Fruit fly (Drosophila melanogaster) whole organism, larva: Measurements from ENCODE around the gene CG12728.

Experiments used
- noc ChIP-seq: fragments of 200-800 bp; sonication (Bioruptor generic); optimal IDR thresholded peaks from 3 replicates; lab custom pipeline; 2019; ENCODE audit warnings: missing biosample characterization, mild to moderate bottlenecking, missing genetic modification characterization, moderate library complexity

The CG12728 gene

DNA sequence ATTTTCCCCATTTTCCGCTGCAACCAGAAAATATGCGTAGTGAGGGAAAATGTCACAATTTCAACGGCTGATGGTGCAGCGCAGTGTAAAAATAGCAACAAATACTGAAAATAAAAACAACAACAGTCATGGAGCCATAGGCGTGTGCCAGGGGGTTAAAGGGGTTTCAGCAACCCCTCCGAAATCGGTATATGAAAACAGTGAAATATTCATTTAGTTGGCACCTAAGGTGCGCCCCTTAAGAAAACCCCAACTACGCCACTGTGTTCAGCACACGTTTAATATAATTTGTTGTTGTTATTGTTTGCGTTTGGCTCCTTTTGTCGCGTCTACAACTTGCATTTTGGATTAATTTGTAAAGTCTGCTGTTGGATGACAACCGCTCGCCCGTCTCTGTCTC is 29.6 kb downstream of the CG12728 start:
- no peak for TF ChIP-seq noc (tag; lab: Kevin White, UChicago)

- no peak for TF ChIP-seq noc (tag; lab: Kevin White, UChicago)
These were observed 31.1 kb downstream of the CG12728 start for dm6 chrX:5973389-5974025.

DNA sequence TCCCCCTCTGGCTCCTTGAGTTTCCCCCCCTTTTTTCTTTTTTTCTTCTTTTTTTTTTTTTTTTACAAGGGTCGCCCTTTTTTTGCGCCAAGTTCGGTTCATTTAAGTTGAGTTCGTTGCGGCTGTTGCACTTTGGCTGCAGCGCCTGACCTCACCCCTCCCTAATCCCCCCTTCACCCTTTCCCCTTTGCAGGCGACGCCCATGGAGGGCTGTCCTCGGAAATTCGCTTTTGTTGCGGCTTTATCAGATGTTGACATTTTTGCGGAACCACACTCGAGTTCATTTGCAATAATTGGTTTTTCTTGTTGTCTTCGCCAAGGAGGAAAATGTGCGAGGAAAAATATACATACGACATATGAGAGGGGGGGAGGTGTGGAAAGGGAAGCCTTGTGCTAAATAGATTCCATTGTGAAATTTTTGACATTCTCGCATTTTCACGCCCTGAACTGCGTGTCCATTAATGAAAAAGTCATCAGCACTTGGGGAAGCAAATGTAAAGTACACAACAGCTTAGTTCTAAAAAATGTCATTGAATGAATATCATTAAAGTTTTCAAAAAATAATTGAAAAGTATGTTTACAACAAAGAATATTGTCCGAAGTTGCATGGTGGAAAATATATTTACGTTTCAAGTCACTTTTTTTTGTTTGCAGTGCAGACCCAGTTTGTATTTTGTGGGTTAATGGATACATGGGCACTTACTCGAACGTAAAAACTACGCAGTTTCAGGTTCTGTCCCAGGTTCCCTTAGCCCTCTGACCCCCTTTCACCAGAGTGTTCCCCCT is 32.1 kb downstream of the CG12728 start:
- TF ChIP-seq noc (tag; lab: Kevin White, UChicago) = no peak

DNA sequence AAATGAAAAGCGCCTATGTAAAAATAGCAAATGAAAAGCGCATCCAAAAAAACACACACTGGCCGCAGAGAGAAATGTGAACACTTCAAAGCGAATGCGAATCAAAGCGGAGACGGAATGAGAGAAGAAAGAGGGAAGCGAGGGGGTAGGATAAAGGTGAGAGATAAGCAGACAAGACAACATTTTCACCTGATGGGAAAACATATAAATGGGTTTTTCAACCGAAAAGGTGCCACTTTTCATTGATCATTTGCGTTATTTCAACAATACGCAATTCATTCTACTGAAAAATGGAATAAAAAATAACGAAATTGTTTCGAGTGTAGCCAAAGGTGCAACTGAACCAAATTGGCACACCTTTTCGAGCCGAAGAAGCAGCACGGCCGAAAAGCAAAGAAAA is 34.7 kb downstream of the CG12728 start:
- TF ChIP-seq noc (tag; lab: Kevin White, UChicago) = no peak

DNA sequence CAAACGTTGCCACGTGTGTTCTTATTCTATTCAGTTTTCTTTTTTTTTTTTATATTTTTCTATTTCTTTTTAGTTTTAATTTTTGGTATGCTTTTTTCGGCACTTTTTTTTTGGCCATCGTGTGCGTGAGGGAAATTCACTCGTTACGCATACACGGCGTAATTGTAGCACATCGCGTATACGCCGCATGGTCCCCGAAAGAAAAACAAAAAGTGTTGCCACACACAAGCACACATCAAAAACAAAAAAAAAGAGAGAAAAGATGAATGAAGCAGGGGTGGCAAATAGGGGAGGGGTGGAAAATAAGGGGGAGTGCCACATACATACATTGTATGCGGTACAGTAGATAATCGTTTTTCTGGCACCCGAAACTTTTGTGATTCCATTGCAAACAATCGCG is 35.4 kb downstream of the CG12728 start:
- TF ChIP-seq noc (tag; lab: Kevin White, UChicago) = no peak

DNA sequence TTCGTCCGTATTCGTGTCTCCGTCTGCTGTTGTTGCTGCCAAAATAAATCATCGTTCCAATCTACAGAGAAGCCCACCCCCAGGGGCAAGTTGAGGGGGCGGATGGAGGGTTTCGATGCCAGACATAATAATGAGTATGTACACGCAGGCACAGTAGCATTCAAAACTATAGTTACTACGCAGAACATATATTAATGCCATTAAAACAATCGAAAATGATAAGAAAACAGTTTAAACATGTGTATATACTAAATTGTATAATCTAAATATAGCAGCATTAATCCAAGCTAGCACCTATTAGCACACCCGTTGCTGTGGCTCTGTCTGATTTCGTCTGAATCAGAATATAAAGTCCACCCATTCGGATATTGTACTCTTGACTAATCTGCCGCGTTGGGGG is 38.5 kb downstream of the CG12728 start:
- TF ChIP-seq noc (tag; lab: Kevin White, UChicago) = peak; percentile 84

- no peak for TF ChIP-seq noc (tag; lab: Kevin White, UChicago)
These were observed 39.0 kb downstream of the CG12728 start for dm6 chrX:5981410-5981809.

dm6 chrX:5983390-5983789 is 41.0 kb downstream of the CG12728 start:
- no peak for TF ChIP-seq noc (tag; lab: Kevin White, UChicago)

- TF ChIP-seq noc (tag; lab: Kevin White, UChicago) = no peak
These were observed 45.0 kb downstream of the CG12728 start for dm6 chrX:5987362-5987761.

DNA sequence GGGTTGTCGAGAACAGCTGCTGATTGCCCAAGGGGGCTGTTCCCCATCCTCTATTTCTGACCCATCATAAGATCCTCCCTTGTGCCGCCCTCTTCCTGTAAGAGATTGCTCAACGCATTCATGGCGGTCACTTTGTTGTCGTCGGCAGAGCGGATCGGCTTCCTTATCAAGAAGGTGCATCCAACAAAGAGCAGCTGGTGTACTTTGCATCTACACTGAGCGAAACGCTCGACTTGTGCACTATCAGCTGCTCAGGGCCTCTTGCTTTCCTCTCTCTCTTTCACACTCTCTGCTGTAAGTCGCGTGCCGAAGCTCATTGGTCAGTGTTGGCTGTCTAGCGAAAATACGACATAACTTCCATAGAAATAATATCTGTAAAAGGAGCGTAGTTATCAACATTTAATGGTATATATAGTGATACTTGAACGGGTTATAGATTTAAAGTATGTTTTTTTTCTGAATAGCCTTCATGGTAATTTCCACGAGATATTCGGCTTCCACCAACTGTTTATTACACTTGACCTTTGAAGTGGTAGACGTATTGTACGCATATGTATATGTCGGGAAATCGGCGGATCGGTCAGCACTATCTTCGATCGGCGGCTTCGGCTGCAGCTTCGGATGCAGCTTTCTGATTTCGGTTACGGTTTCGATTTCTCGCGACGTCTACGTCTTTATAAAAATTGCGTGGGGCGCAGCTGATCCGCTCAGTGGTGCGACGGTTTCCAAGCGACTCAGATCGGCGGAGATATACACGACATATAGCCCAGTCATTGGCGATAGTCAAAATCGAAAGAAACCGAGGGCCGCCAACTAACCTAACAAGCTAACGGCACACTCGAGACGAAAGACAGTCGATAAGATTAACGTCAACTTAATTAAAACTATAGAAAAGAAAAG is 45.9 kb downstream of the CG12728 start, which contains the start of gene CG5966:
Gene CG5966, plus strand, starts transcription at position 704 of the 900 bp plus-strand sequence.
- no peak for TF ChIP-seq noc (tag; lab: Kevin White, UChicago)

dm6 chrX:5989368-5989767 is 47.0 kb downstream of the CG12728 start:
- no peak for TF ChIP-seq noc (tag; lab: Kevin White, UChicago)

DNA sequence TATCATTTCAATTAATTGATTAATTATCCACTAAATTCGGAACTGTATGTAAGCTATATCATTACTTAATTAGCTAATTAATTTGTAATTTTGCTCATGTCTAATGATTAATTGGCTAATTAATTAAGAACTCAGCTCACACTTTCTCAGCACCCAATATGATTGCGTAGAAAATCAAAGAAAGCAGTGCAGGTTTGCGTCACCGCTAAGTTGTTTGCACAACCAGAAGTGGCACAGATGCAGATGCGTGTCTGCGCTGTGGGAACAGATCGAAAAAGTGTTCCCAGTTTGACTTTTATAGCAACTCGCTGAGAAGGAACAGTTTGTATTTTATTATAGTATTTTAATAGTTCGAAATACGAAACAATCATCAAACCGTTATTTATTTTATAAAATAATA is 49.7 kb downstream of the CG12728 start:
- TF ChIP-seq noc (tag; lab: Kevin White, UChicago) = no peak

- no peak for TF ChIP-seq noc (tag; lab: Kevin White, UChicago)
These were observed 50.4 kb downstream of the CG12728 start for dm6 chrX:5992767-5993325.
